Worm (Caenorhabditis elegans): ENCODE results near the gene D2023.4.

Gene D2023.4

DNA sequence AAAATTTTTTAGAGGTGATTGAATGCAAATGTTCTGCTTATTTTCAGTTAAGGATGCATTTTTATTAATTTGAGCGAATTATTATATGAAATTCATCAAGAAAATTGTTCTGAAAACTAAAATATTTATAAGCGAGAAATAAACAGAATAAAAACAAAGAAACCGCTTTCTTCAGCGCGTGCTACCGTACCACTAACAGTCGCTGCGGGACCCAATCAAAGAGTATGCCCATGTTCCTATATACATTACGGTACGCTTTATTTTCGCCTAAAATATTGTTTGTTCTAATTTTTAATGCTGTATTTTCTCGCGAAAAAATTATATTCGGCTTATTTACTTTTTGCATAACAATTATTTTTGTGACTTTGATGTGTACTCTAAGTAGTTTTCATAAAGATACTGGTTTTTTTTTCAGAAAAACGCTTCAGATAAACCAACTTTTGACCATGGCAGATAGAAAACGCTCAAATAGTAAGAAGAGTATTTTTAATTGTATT is 37.8 kb downstream of the D2023.4 start, which contains the start of gene F55A11.8 (continued):
- no peak for TF ChIP-seq nhr-179 (tag; optimal IDR thresholded peaks at IDR 0.05)
- TF ChIP-seq hmg-1.2 (GFP tag; IDR thresholded peaks at IDR 0.05) = peak; percentile 13; the same call in 1 of the 2 replicates
- TF ChIP-seq xnd-1 (tag; optimal IDR thresholded peaks at IDR 0.05) = peak; percentile 86
- no peak for TF ChIP-seq ekl-4 (GFP tag; IDR thresholded peaks at IDR 0.05)
- no peak for TF ChIP-seq C06A6.2 (GFP tag; conservative IDR thresholded peaks at IDR 0.05)
- TF ChIP-seq athp-1 (tag; optimal IDR thresholded peaks at IDR 0.05) = no peak
- TF ChIP-seq atf-7 (tag; optimal IDR thresholded peaks at IDR 0.05) = no peak
- TF ChIP-seq dpl-1 (GFP tag; optimal IDR thresholded peaks at IDR 0.05) = no peak
- no peak for TF ChIP-seq Y79H2A.3 (GFP tag; conservative IDR thresholded peaks at IDR 0.05)
- 0 out of 2 replicates have a peak, but pooled peaks have one; percentile 14 for TF ChIP-seq D2030.7 (GFP tag; IDR thresholded peaks at IDR 0.05)
- TF ChIP-seq ZK185.1 (tag; optimal IDR thresholded peaks at IDR 0.05; ENCODE audit: poor library complexity, severe bottlenecking) = no peak
- no peak for TF ChIP-seq ets-4 (GFP tag; optimal IDR thresholded peaks at IDR 0.05)
- no peak for TF ChIP-seq F23B12.7 (tag; optimal IDR thresholded peaks at IDR 0.05; ENCODE audit: insufficient read depth)
- TF ChIP-seq snpc-1.3 (tag; optimal IDR thresholded peaks at IDR 0.05; ENCODE audit: insufficient read depth) = no peak

DNA sequence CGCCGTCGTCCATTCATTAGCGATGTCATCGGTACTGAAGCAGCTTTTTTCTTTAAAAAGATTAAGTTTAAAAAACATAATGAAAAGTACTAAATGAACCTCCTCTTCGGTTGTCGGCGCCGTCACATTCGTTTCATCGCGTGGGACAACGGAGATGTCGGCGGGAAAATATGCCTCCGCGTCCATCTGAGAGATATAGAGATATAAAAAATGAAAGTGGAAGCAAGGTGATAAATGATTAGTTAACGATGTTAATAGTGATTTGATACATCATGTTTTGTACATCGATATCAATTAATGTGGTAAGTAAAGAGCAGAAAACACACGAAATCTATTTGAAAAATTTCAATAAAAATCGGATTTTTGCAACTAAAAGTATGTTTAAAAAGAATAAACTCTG is 38.3 kb downstream of the D2023.4 start, which contains the start of gene F55A11.7:
F55A11.7 (minus strand) TSS at position 186 of the 400 bp plus-strand sequence.
- TF ChIP-seq ama-1 (optimal IDR thresholded peaks at IDR 0.05) (no peak), ama-1 (GFP tag; optimal IDR thresholded peaks at IDR 0.05) (no peak), lir-1 (GFP tag; conservative IDR thresholded peaks at IDR 0.05) (no peak), egrh-3 (GFP tag; IDR thresholded peaks at IDR 0.05) (no peak), lsy-27 (tag; optimal IDR thresholded peaks at IDR 0.05; ENCODE audit: borderline replicate concordance, insufficient read depth) (no peak), mes-4 (tag; optimal IDR thresholded peaks at IDR 0.05) (no peak), tbp1 (GFP tag; optimal IDR thresholded peaks at IDR 0.05) (no peak), lin-40 (tag; optimal IDR thresholded peaks at IDR 0.05) (no peak), egl-44 (GFP tag; IDR thresholded peaks at IDR 0.05) (no peak), mel-28 (tag; optimal IDR thresholded peaks at IDR 0.05; ENCODE audit: borderline replicate concordance) (no peak), sea-2 (GFP tag; IDR thresholded peaks at IDR 0.05) (no peak), F39B2.1 (GFP tag; IDR thresholded peaks at IDR 0.05) (no peak)

DNA sequence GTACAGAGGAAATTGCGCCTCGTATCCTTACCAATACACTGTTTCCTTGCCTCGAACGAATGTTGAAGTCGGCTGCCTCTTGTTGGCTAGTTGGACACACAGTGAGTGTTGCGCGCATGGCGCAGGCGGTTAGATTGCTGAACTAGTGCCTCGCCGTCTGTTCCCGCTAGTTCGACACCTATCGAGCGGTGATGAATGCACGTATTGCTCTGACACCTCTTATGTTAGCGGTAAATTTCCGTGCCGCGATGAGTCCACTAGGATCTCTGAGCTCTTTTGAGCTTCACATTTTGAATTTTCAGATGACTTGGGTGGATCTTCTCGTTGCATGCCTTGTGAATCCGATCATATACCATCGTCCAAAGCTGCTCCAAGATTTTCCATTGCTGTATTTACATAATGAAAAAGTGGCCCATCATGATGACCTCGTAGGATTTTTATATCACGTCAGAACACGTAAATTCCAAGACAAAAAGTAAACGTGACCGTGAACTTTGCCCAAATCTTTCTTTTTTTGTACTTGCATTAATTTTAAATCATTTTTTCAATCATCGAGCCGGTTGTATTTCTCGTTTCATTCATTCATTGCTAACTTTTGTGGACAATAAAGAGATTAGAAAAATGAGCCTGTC is 42.6 kb downstream of the D2023.4 start, which contains the start of gene F55A11.11:
F55A11.11 (plus strand) TSS at position 341 of the 632 bp plus-strand sequence.
- peak; percentile 94 for TF ChIP-seq repo-1 (tag; optimal IDR thresholded peaks at IDR 0.05)
- peak; percentile 88 for TF ChIP-seq somi-1 (GFP tag; optimal IDR thresholded peaks at IDR 0.05)
- peak; percentile 98 for TF ChIP-seq F52B5.7 (tag; optimal IDR thresholded peaks at IDR 0.05)
- peak; percentile 57 for TF ChIP-seq mel-28 (tag; optimal IDR thresholded peaks at IDR 0.05; ENCODE audit: borderline replicate concordance)
- peak; percentile 91 to 96 for TF ChIP-seq rec-8 (tag; optimal IDR thresholded peaks at IDR 0.05)
- TF ChIP-seq hrde-1 (tag; optimal IDR thresholded peaks at IDR 0.05; ENCODE audit: borderline replicate concordance) = peak; percentile 92
- no peak for TF ChIP-seq dpff-1 (tag; optimal IDR thresholded peaks at IDR 0.05)
- TF ChIP-seq snpc-1.3 (tag; optimal IDR thresholded peaks at IDR 0.05; ENCODE audit: insufficient read depth) = peak; percentile 85
- TF ChIP-seq attf-6 (GFP tag; IDR thresholded peaks at IDR 0.05) = peak; percentile 77
- peak; percentile 96 for TF ChIP-seq egl-44 (GFP tag; IDR thresholded peaks at IDR 0.05)
- peak; percentile 82 for TF ChIP-seq ets-4 (GFP tag; optimal IDR thresholded peaks at IDR 0.05)
- TF ChIP-seq bed-1 (GFP tag; IDR thresholded peaks at IDR 0.05) = 0 out of 2 replicates have a peak, but pooled peaks have one; percentile 42
- peak; percentile 73 for TF ChIP-seq lin-40 (tag; optimal IDR thresholded peaks at IDR 0.05)
- TF ChIP-seq ZK185.1 (tag; optimal IDR thresholded peaks at IDR 0.05; ENCODE audit: poor library complexity, severe bottlenecking) = peak; percentile 91
- TF ChIP-seq ztf-28 (GFP tag; IDR thresholded peaks at IDR 0.05) = peak; percentile 88
- peak; percentile 42 for TF ChIP-seq nhr-80 (tag; optimal IDR thresholded peaks at IDR 0.05)
- TF ChIP-seq T07F8.4 (tag; optimal IDR thresholded peaks at IDR 0.05) = peak; percentile 83
- peak; percentile 72 for TF ChIP-seq lsl-1 (GFP tag; optimal IDR thresholded peaks at IDR 0.05)
- TF ChIP-seq nhr-27 (tag; optimal IDR thresholded peaks at IDR 0.05) = peak; percentile 31
- TF ChIP-seq him-1 (tag; optimal IDR thresholded peaks at IDR 0.05) = peak; percentile 97
- peak; percentile 81 for TF ChIP-seq ztf-18 (tag; optimal IDR thresholded peaks at IDR 0.05)
- peak; percentile 84 for TF ChIP-seq mes-4 (tag; optimal IDR thresholded peaks at IDR 0.05)
- TF ChIP-seq lag-1 (GFP tag; IDR thresholded peaks at IDR 0.05) = no peak
- peak; percentile 33 for TF ChIP-seq xnd-1 (tag; optimal IDR thresholded peaks at IDR 0.05)
- TF ChIP-seq ccch-3 (GFP tag; optimal IDR thresholded peaks at IDR 0.05) = peak; percentile 14

Measured in whole organism, young adult.